Fruit fly (Drosophila melanogaster) whole organism, pupa: ENCODE results near the gene Art9.

Experiments
- CG10348 ChIP-seq: fragments of 200-800 bp; sonication (Bioruptor generic); IDR thresholded peaks from 2 replicates; pipeline ENCODE4 v1.3.6; 2022; ENCODE audit warnings: missing biosample characterization, missing genetic modification characterization
- CG12605 ChIP-seq: fragments of 200-800 bp; sonication (Bioruptor generic); IDR thresholded peaks from 2 replicates; pipeline ENCODE4 v1.3.6; 2022; ENCODE audit warnings: missing biosample characterization, missing genetic modification characterization
- CG13204 ChIP-seq: fragments of 200-800 bp; sonication (Bioruptor generic); optimal IDR thresholded peaks from 2 replicates; lab custom pipeline; 2018; ENCODE audit warnings: missing biosample characterization, mild to moderate bottlenecking, missing genetic modification characterization, moderate library complexity
- CG14655 ChIP-seq: fragments of 200-800 bp; sonication (Bioruptor generic); optimal IDR thresholded peaks from 3 replicates; lab custom pipeline; 2017; ENCODE audit warnings: mild to moderate bottlenecking, missing biosample characterization, missing genetic modification reagents, missing genetic modification characterization
- CG15710 ChIP-seq: fragments of 200-800 bp; sonication (Bioruptor generic); optimal IDR thresholded peaks from 2 replicates; lab custom pipeline; 2018; ENCODE audit warnings: missing biosample characterization, mild to moderate bottlenecking, missing genetic modification characterization, moderate library complexity
- CG17806 ChIP-seq: fragments of 200-800 bp; sonication (Bioruptor generic); optimal IDR thresholded peaks from 2 replicates; lab custom pipeline; 2018; ENCODE audit warnings: missing biosample characterization, mild to moderate bottlenecking, missing genetic modification characterization, moderate library complexity
- CG32121 ChIP-seq: fragments of 200-800 bp; sonication (Bioruptor generic); IDR thresholded peaks from 2 replicates; pipeline ENCODE4 v1.3.6; 2022; ENCODE audit warnings: missing biosample characterization, missing genetic modification characterization
- CG34367 ChIP-seq: fragments of 200-800 bp; sonication (Bioruptor generic); optimal IDR thresholded peaks from 2 replicates; lab custom pipeline; 2018; ENCODE audit warnings: missing biosample characterization, mild to moderate bottlenecking, missing genetic modification characterization
- CG4496 ChIP-seq: fragments of 200-800 bp; sonication (Bioruptor generic); IDR thresholded peaks from 3 replicates; pipeline ENCODE4 v1.3.6; 2022; ENCODE audit warnings: missing biosample characterization, missing genetic modification characterization
- CG8159 ChIP-seq: fragments of 200-800 bp; sonication (Bioruptor generic); optimal IDR thresholded peaks from 3 replicates; lab custom pipeline; 2018; ENCODE audit warnings: missing biosample characterization, mild to moderate bottlenecking, missing genetic modification characterization, moderate library complexity
- CG8301 ChIP-seq: fragments of 200-800 bp; sonication (Bioruptor generic); optimal IDR thresholded peaks from 2 replicates; lab custom pipeline; 2018; ENCODE audit warnings: missing biosample characterization, mild to moderate bottlenecking, missing genetic modification characterization
- CG9948 ChIP-seq: fragments of 200-800 bp; sonication (Bioruptor generic); optimal IDR thresholded peaks from 2 replicates; lab custom pipeline; 2018; ENCODE audit warnings: missing biosample characterization, mild to moderate bottlenecking, missing genetic modification characterization, moderate library complexity
- D1 ChIP-seq: fragments of 200-800 bp; sonication (Bioruptor generic); optimal IDR thresholded peaks from 2 replicates; lab custom pipeline; 2018; ENCODE audit warnings: missing biosample characterization, mild to moderate bottlenecking, missing genetic modification characterization, moderate library complexity
- EcR ChIP-seq: fragments of 200-800 bp; sonication (Bioruptor generic); optimal IDR thresholded peaks from 3 replicates; lab custom pipeline; 2019; ENCODE audit warnings: missing biosample characterization, missing genetic modification characterization, mild to moderate bottlenecking, moderate library complexity, missing genetic modification reagents
- Ets98B ChIP-seq: fragments of 200-800 bp; sonication (Bioruptor generic); IDR thresholded peaks from 2 replicates; pipeline ENCODE4 v1.3.6; 2022; ENCODE audit warnings: missing biosample characterization, missing genetic modification characterization
- Pif1A ChIP-seq: fragments of 200-800 bp; sonication (Bioruptor generic); optimal IDR thresholded peaks from 3 replicates; lab custom pipeline; 2016; ENCODE audit warnings: missing biosample characterization, missing genetic modification characterization
- Pif1B ChIP-seq: fragments of 200-800 bp; sonication (Bioruptor generic); optimal IDR thresholded peaks from 3 replicates; lab custom pipeline; 2016; ENCODE audit warnings: missing biosample characterization, missing genetic modification characterization
- Snoo ChIP-seq: fragments of 200-800 bp; sonication (Bioruptor generic); optimal IDR thresholded peaks from 3 replicates; lab custom pipeline; 2017; ENCODE audit warnings: missing biosample characterization, mild to moderate bottlenecking, missing genetic modification characterization, inconsistent platforms
- fd96Ca ChIP-seq: fragments of 200-800 bp; sonication (Bioruptor generic); IDR thresholded peaks from 3 replicates; pipeline ENCODE4 v1.3.6; 2022; ENCODE audit warnings: missing biosample characterization, missing genetic modification characterization
- gl ChIP-seq: fragments of 200-800 bp; sonication (Bioruptor generic); optimal IDR thresholded peaks from 2 replicates; lab custom pipeline; 2018; ENCODE audit warnings: missing biosample characterization, mild to moderate bottlenecking, missing genetic modification characterization
- rn ChIP-seq: fragments of 200-800 bp; sonication (Bioruptor generic); IDR thresholded peaks from 2 replicates; pipeline ENCODE4 v1.3.6; 2022; ENCODE audit warnings: missing biosample characterization, missing genetic modification characterization

The Art9 gene

DNA sequence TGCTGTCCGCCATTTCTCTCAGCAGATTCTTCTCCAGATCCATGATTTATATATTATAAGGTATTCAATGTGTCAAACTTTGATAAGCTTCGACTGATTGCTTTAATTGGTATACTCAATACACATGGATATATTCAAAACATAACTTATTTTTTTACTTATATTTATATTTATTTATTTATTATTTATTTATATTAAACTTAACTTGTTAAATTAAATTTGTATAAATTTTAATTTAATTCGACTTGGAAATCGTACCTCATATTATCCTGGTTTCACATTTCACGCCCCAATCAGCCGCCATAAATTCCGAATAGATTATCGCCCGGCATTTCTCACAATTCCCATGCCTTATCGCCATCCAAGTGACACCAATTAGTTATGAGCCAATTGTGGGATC lies at the start of gene Art9:
TSS of gene Art9 (minus strand) at position 101 of the 400 bp plus-strand sequence.
- TF ChIP-seq Pif1B (GFP tag; lab: Kevin White, UChicago) = no peak
- TF ChIP-seq Pif1A = no peak
- no peak for TF ChIP-seq gl (tag; lab: Kevin White, UChicago)
- TF ChIP-seq CG34367 (tag; lab: Kevin White, UChicago) = no peak
- no peak for TF ChIP-seq rn (GFP tag; lab: Robert Waterston, UW)

DNA sequence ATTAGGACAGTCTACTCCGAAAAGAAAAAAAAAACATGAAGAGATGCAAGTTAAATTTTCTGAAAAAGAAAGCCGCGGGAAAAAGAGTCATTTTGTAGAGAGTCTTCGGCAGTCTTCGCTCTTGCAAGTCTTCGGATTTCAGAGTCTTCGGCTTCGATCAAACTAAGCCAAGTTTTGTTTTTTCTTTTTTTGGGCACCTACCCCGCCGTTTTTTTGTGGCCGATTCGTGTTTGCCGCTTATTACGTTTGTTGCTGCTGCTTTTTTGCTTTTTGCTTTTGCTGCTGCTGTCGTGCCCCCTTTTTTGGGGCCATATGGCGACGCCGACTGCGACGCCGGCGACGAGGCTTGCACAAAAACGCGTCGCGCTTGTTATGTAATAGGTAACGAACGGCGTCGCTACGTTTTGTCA lies 48.9 kb upstream of the Art9 start:
- TF ChIP-seq CG4496 (peak; percentile 67; the same call in 2 of the 3 replicates), Pif1B (GFP tag; lab: Kevin White, UChicago) (no peak), CG32121 (GFP tag; lab: Robert Waterston, UW) (peak; percentile 65; the same call in 1 of the 2 replicates), Ets98B (GFP tag; lab: Robert Waterston, UW) (peak; percentile 46), fd96Ca (GFP tag; lab: Robert Waterston, UW) (peak; percentile 55; the same call in 1 of the 3 replicates), CG8301 (tag; lab: Kevin White, UChicago) (peak; percentile 2), CG12605 (GFP tag; lab: Robert Waterston, UW) (peak; percentile 77), CG13204 (GFP tag; lab: Kevin White, UChicago) (no peak), Snoo (tag; lab: Kevin White, UChicago) (peak; percentile 29), CG9948 (tag; lab: Kevin White, UChicago) (no peak), CG14655 (GFP tag; lab: Kevin White, UChicago) (no peak), CG10348 (GFP tag; lab: Robert Waterston, UW) (no peak), rn (GFP tag; lab: Robert Waterston, UW) (0 out of 2 replicates have a peak, but pooled peaks have one; percentile 22)

DNA sequence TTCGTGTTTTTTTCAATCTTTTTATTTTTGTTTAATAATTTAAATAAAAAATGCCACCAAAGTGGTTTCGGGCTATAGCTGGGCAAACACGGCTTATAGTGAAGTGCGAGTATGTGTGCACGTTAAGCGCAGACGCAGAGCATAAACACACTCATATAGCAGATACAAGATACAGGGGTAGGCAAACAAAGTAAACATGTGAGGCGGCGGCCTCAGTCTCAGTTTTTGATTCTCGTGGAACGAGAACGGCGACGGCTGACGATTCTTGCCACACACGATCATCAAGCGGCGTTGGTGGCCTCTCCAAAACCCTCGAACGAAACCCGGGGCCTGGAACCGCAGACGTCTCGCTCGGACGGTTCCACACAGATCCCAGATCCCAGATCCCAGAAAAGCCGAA lies 46.8 kb upstream of the Art9 start:
- no peak for TF ChIP-seq Pif1B (GFP tag; lab: Kevin White, UChicago)
- TF ChIP-seq CG14655 (GFP tag; lab: Kevin White, UChicago) = no peak
- TF ChIP-seq CG12605 (GFP tag; lab: Robert Waterston, UW) = no peak
- no peak for TF ChIP-seq CG9948 (tag; lab: Kevin White, UChicago)
- TF ChIP-seq fd96Ca (GFP tag; lab: Robert Waterston, UW) = no peak
- 0 out of 3 replicates have a peak, but pooled peaks have one; percentile 35 for TF ChIP-seq CG4496
- no peak for TF ChIP-seq CG32121 (GFP tag; lab: Robert Waterston, UW)

DNA sequence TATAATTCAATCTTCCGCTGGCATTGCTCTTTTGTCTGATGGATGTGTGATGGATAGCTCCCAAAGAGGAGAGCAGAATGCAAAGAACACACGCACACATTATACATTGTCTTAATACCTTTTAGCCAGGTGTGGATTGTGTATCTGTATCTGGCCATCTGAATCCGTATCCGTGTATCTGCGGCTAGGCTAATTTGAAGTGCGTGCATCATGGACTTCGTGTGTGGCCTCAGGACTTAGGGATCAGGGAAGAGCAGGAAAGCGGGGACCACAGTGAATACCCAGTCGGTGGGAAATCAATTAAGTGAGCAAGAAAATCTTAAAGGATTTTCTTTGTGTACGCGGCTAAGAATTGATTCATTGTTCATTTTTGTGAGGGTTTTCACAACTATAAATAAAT lies 46.2 kb upstream of the Art9 start:
- no peak for TF ChIP-seq Snoo (tag; lab: Kevin White, UChicago)
- no peak for TF ChIP-seq Ets98B (GFP tag; lab: Robert Waterston, UW)
- no peak for TF ChIP-seq Pif1B (GFP tag; lab: Kevin White, UChicago)
- TF ChIP-seq CG13204 (GFP tag; lab: Kevin White, UChicago) = no peak
- TF ChIP-seq EcR (GFP tag; lab: Kevin White, UChicago) = no peak
- TF ChIP-seq CG32121 (GFP tag; lab: Robert Waterston, UW) = no peak
- peak; percentile 39 for TF ChIP-seq CG9948 (tag; lab: Kevin White, UChicago)
- peak; percentile 44 for TF ChIP-seq CG8159 (tag; lab: Kevin White, UChicago)
- peak; percentile 13 for TF ChIP-seq CG14655 (GFP tag; lab: Kevin White, UChicago)
- no peak for TF ChIP-seq fd96Ca (GFP tag; lab: Robert Waterston, UW)
- no peak for TF ChIP-seq CG34367 (tag; lab: Kevin White, UChicago)
- no peak for TF ChIP-seq gl (tag; lab: Kevin White, UChicago)
- TF ChIP-seq rn (GFP tag; lab: Robert Waterston, UW) = no peak
- no peak for TF ChIP-seq D1
- TF ChIP-seq CG15710 (tag; lab: Kevin White, UChicago) = no peak
- TF ChIP-seq CG4496 = no peak
- no peak for TF ChIP-seq CG10348 (GFP tag; lab: Robert Waterston, UW)
- TF ChIP-seq CG12605 (GFP tag; lab: Robert Waterston, UW) = no peak
- no peak for TF ChIP-seq CG8301 (tag; lab: Kevin White, UChicago)
- TF ChIP-seq CG17806 (tag; lab: Kevin White, UChicago) = peak; percentile 23

DNA sequence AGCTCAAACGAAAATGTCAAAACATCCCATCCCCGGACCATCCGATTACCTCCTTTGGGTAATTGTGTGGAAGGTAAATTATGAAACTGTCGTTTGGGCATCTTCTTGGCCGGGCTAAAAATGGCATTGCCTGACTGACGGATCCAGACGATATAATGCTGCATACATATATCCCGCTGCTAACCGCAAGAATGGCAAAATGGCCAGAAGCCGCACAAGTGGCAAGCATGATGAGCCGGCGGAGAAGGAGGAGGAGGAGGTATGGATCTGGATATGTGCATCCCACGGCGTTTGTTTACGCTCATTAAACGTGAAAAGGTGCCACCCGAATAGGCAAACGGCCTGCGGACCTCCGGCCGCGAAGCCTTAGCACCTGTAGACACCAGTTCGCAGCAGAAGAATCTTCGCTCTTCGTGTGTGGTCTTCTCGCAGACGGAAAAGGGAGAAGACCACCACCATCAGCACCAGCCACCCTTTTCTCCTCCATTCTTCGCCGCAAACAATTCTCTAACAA lies 45.7 kb upstream of the Art9 start:
- TF ChIP-seq gl (tag; lab: Kevin White, UChicago) = peak; percentile 52
- no peak for TF ChIP-seq CG34367 (tag; lab: Kevin White, UChicago)

DNA sequence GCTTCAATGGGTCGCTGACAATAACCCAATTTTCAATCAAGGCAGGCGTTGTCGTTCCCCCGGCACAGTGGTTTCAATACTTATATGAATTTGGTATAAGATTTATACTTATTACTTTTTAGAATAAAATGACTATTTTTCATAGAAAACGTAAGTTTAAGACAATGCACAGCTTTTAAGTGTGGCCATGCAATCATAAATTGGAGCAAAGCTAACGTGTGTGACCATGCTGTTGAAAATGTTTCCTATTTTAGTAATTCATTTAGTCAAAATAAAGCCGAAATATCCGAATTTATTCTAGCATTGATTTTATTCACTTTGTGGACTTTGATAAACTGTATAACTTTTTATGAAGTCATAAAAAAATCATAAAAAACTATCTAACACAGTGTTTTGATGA lies 43.4 kb upstream of the Art9 start:
- no peak for TF ChIP-seq CG13204 (GFP tag; lab: Kevin White, UChicago)
- no peak for TF ChIP-seq fd96Ca (GFP tag; lab: Robert Waterston, UW)
- no peak for TF ChIP-seq Snoo (tag; lab: Kevin White, UChicago)
- no peak for TF ChIP-seq CG15710 (tag; lab: Kevin White, UChicago)
- TF ChIP-seq CG4496 = no peak
- TF ChIP-seq Pif1B (GFP tag; lab: Kevin White, UChicago) = no peak
- no peak for TF ChIP-seq Ets98B (GFP tag; lab: Robert Waterston, UW)
